Fruit fly (Drosophila melanogaster): ENCODE measurements around the gene CG42554.
A peak's percentile ranks its signal among the peaks of the same experiment; 100 is the strongest.

Gene CG42554

dm6 chr3L:819297-819886 lies 16.1 kb upstream of the CG42554 start (continued):
- TF ChIP-seq pdm3 (GFP tag; optimal IDR thresholded peaks at IDR 0.05) = peak; percentile 63
- peak; percentile 60 for TF ChIP-seq OdsH (GFP tag; optimal IDR thresholded peaks at IDR 0.05)
- TF ChIP-seq spab (GFP tag; optimal IDR thresholded peaks at IDR 0.05) = no peak
- TF ChIP-seq CG8119 (GFP tag; IDR thresholded peaks at IDR 0.05) = peak; percentile 39; the same call in 1 of the 3 replicates
- TF ChIP-seq cyc (GFP tag; optimal IDR thresholded peaks at IDR 0.05) = peak; percentile 73
- peak; percentile 55 for TF ChIP-seq Sox15 (GFP tag; optimal IDR thresholded peaks at IDR 0.05)
- no peak for TF ChIP-seq fd85E (GFP tag; optimal IDR thresholded peaks at IDR 0.05)
- TF ChIP-seq CG9139 (GFP tag; optimal IDR thresholded peaks at IDR 0.05) = no peak
- peak; percentile 57 for TF ChIP-seq Sox14 (GFP tag; optimal IDR thresholded peaks at IDR 0.05)
- no peak for TF ChIP-seq salr (GFP tag; optimal IDR thresholded peaks at IDR 0.05)
- peak; percentile 33 for TF ChIP-seq Eip75B (GFP tag; optimal IDR thresholded peaks at IDR 0.05)
- peak; percentile 23 for TF ChIP-seq CG10631 (GFP tag; optimal IDR thresholded peaks at IDR 0.05)
- peak; percentile 73 for TF ChIP-seq esn (GFP tag; optimal IDR thresholded peaks at IDR 0.05)
- peak; percentile 79 for TF ChIP-seq topi (GFP tag; optimal IDR thresholded peaks at IDR 0.05)
- TF ChIP-seq CG16779 (tag; optimal IDR thresholded peaks at IDR 0.05) = no peak
- TF ChIP-seq CG11762 (GFP tag; optimal IDR thresholded peaks at IDR 0.05; ENCODE audit: insufficient read depth) = peak; percentile 10
- peak; percentile 77 for TF ChIP-seq lz (GFP tag; optimal IDR thresholded peaks at IDR 0.05)
- peak; percentile 13 for TF ChIP-seq CG32006 (GFP tag; optimal IDR thresholded peaks at IDR 0.05)
- TF ChIP-seq CG4318 (GFP tag; optimal IDR thresholded peaks at IDR 0.05) = peak; percentile 0
- TF ChIP-seq Lpt (GFP tag; optimal IDR thresholded peaks at IDR 0.05) = no peak
- no peak for TF ChIP-seq fkh (GFP tag; optimal IDR thresholded peaks at IDR 0.05)
- TF ChIP-seq CG31627 (GFP tag; optimal IDR thresholded peaks at IDR 0.05) = peak; percentile 79
- TF ChIP-seq CG34406 (GFP tag; optimal IDR thresholded peaks at IDR 0.05) = peak; percentile 60

- peak; percentile 82 for TF ChIP-seq Ets96B (tag; optimal IDR thresholded peaks at IDR 0.05)
- TF ChIP-seq Eip78C (GFP tag) = peak; percentile 95
- TF ChIP-seq CG8319 (GFP tag; optimal IDR thresholded peaks at IDR 0.05) = peak; percentile 50
- TF ChIP-seq CG16779 (tag; optimal IDR thresholded peaks at IDR 0.05) = peak; percentile 77
- peak; percentile 68 to 70 for TF ChIP-seq salr (GFP tag; optimal IDR thresholded peaks at IDR 0.05)
- TF ChIP-seq Sox15 (GFP tag; optimal IDR thresholded peaks at IDR 0.05) = peak; percentile 66
- peak; percentile 90 for TF ChIP-seq CG6163 (GFP tag; IDR thresholded peaks at IDR 0.05)
- TF ChIP-seq Eip93F (GFP tag; optimal IDR thresholded peaks at IDR 0.05) = peak; percentile 67
- peak; percentile 70 for TF ChIP-seq CG6854 (GFP tag; optimal IDR thresholded peaks at IDR 0.05)
- peak; percentile 80 for TF ChIP-seq Smox (GFP tag; optimal IDR thresholded peaks at IDR 0.05)
- TF ChIP-seq esn (GFP tag; optimal IDR thresholded peaks at IDR 0.05) = peak; percentile 87
- peak; percentile 76 for TF ChIP-seq CG6276 (GFP tag; optimal IDR thresholded peaks at IDR 0.05)
- no peak for TF ChIP-seq fd85E (GFP tag; optimal IDR thresholded peaks at IDR 0.05)
- TF ChIP-seq Met (GFP tag; optimal IDR thresholded peaks at IDR 0.05) = peak; percentile 82
- TF ChIP-seq Lpt (GFP tag; optimal IDR thresholded peaks at IDR 0.05) = peak; percentile 76
- TF ChIP-seq achi (GFP tag; optimal IDR thresholded peaks at IDR 0.05) = peak; percentile 88
- peak; percentile 83 for TF ChIP-seq acj6 (GFP tag; optimal IDR thresholded peaks at IDR 0.05)
- TF ChIP-seq CG10669 (GFP tag; optimal IDR thresholded peaks at IDR 0.05) = peak; percentile 77
- TF ChIP-seq Hr38 (GFP tag; optimal IDR thresholded peaks at IDR 0.05) = no peak
- peak; percentile 63 for TF ChIP-seq CG11762 (GFP tag; optimal IDR thresholded peaks at IDR 0.05; ENCODE audit: insufficient read depth)
- TF ChIP-seq Sox14 (GFP tag; optimal IDR thresholded peaks at IDR 0.05) = peak; percentile 71
- TF ChIP-seq CG32006 (GFP tag; optimal IDR thresholded peaks at IDR 0.05) = peak; percentile 87
- peak; percentile 54 for TF ChIP-seq Blimp-1 (GFP tag; optimal IDR thresholded peaks at IDR 0.05)
- peak; percentile 81 for TF ChIP-seq net (GFP tag; optimal IDR thresholded peaks at IDR 0.05)
- TF ChIP-seq dac (GFP tag; optimal IDR thresholded peaks at IDR 0.05) = peak; percentile 61
- TF ChIP-seq vri (GFP tag; optimal IDR thresholded peaks at IDR 0.05) = peak; percentile 60
- peak; percentile 80 for TF ChIP-seq CG6808 (GFP tag; optimal IDR thresholded peaks at IDR 0.05)
- TF ChIP-seq CG6792 (GFP tag; optimal IDR thresholded peaks at IDR 0.05) = peak; percentile 85
- TF ChIP-seq Hr4 (GFP tag; optimal IDR thresholded peaks at IDR 0.05) = peak; percentile 66
- TF ChIP-seq fd59A (GFP tag; optimal IDR thresholded peaks at IDR 0.05) = peak; percentile 61
- TF ChIP-seq spab (GFP tag; optimal IDR thresholded peaks at IDR 0.05) = peak; percentile 75
- peak; percentile 73 for TF ChIP-seq CG31627 (GFP tag; optimal IDR thresholded peaks at IDR 0.05)
- TF ChIP-seq topi (GFP tag; optimal IDR thresholded peaks at IDR 0.05) = peak; percentile 82
- TF ChIP-seq eg (GFP tag; IDR thresholded peaks at IDR 0.05) = peak; percentile 93
- peak; percentile 84 for TF ChIP-seq CG34406 (GFP tag; optimal IDR thresholded peaks at IDR 0.05)
- TF ChIP-seq cyc (GFP tag; optimal IDR thresholded peaks at IDR 0.05) = peak; percentile 68
- TF ChIP-seq svp (GFP tag) = peak; percentile 94
- peak; percentile 88 for TF ChIP-seq OdsH (GFP tag; optimal IDR thresholded peaks at IDR 0.05)
- TF ChIP-seq Ets21C (GFP tag; optimal IDR thresholded peaks at IDR 0.05) = peak; percentile 63
- TF ChIP-seq CG10631 (GFP tag; optimal IDR thresholded peaks at IDR 0.05) = peak; percentile 84
- peak; percentile 81 for TF ChIP-seq CG9139 (GFP tag; optimal IDR thresholded peaks at IDR 0.05)
Observed at dm6 chr3L:820332-820731, 15.2 kb upstream of the CG42554 start.

Data from whole organism, prepupa.